Fruit fly (Drosophila melanogaster): ENCODE measurements around the gene CG14238.

CG14238 gene

dm6 chr3R:26478040-26478439 lies 20.0 kb downstream of the CG14238 start (continued):
- TF ChIP-seq CG31627 (GFP tag; optimal IDR thresholded peaks at IDR 0.05) (no peak), topi (GFP tag; optimal IDR thresholded peaks at IDR 0.05) (no peak), CG9139 (GFP tag; optimal IDR thresholded peaks at IDR 0.05) (no peak), pdm3 (GFP tag; optimal IDR thresholded peaks at IDR 0.05) (peak; percentile 9), salr (GFP tag; optimal IDR thresholded peaks at IDR 0.05) (no peak), CG1621 (tag; optimal IDR thresholded peaks at IDR 0.05) (no peak), CG6276 (GFP tag; optimal IDR thresholded peaks at IDR 0.05) (peak; percentile 34), CG16779 (tag; optimal IDR thresholded peaks at IDR 0.05) (no peak), acj6 (GFP tag; optimal IDR thresholded peaks at IDR 0.05) (no peak), Hr39 (GFP tag; optimal IDR thresholded peaks at IDR 0.05) (no peak), CG6163 (GFP tag; IDR thresholded peaks at IDR 0.05) (peak; percentile 71), Hr4 (GFP tag; optimal IDR thresholded peaks at IDR 0.05) (peak; percentile 30), net (GFP tag; optimal IDR thresholded peaks at IDR 0.05) (no peak), CG7368 (GFP tag; optimal IDR thresholded peaks at IDR 0.05) (no peak), Gug (GFP tag; IDR thresholded peaks at IDR 0.05) (peak; percentile 45; the same call in 1 of the 2 replicates), CG15336 (GFP tag; IDR thresholded peaks at IDR 0.05) (peak; percentile 72), esn (GFP tag; optimal IDR thresholded peaks at IDR 0.05) (no peak), spab (GFP tag; optimal IDR thresholded peaks at IDR 0.05) (no peak), Ets21C (GFP tag; optimal IDR thresholded peaks at IDR 0.05) (no peak), dsx (GFP tag; optimal IDR thresholded peaks at IDR 0.05; ENCODE audit: poor library complexity, severe bottlenecking) (no peak), lz (GFP tag; optimal IDR thresholded peaks at IDR 0.05) (no peak), svp (GFP tag) (no peak), Eip75B (GFP tag; optimal IDR thresholded peaks at IDR 0.05) (no peak), cyc (GFP tag; optimal IDR thresholded peaks at IDR 0.05) (no peak), Sox15 (GFP tag; optimal IDR thresholded peaks at IDR 0.05) (no peak), eg (GFP tag; IDR thresholded peaks at IDR 0.05) (peak; percentile 55; the same call in 2 of the 3 replicates), Eip78C (GFP tag) (peak; percentile 68)

dm6 chr3R:26478644-26479043 lies 20.6 kb downstream of the CG14238 start:
- no peak for TF ChIP-seq Sox15 (GFP tag; optimal IDR thresholded peaks at IDR 0.05)
- TF ChIP-seq CG6276 (GFP tag; optimal IDR thresholded peaks at IDR 0.05), result no peak
- TF ChIP-seq dac (GFP tag; optimal IDR thresholded peaks at IDR 0.05), result no peak
- no peak for TF ChIP-seq cyc (GFP tag; optimal IDR thresholded peaks at IDR 0.05)
- no peak for TF ChIP-seq Lpt (GFP tag; optimal IDR thresholded peaks at IDR 0.05)
- TF ChIP-seq CG6792 (GFP tag; optimal IDR thresholded peaks at IDR 0.05), result no peak
- no peak for TF ChIP-seq CG15336 (GFP tag; IDR thresholded peaks at IDR 0.05)
- no peak for TF ChIP-seq spab (GFP tag; optimal IDR thresholded peaks at IDR 0.05)

- TF ChIP-seq Ets21C (GFP tag; optimal IDR thresholded peaks at IDR 0.05) (no peak), Sox14 (GFP tag; optimal IDR thresholded peaks at IDR 0.05) (peak; percentile 48), esn (GFP tag; optimal IDR thresholded peaks at IDR 0.05) (no peak), Ets96B (tag; optimal IDR thresholded peaks at IDR 0.05) (peak; percentile 4), salr (GFP tag; optimal IDR thresholded peaks at IDR 0.05) (peak in 1 of 2 experiments; percentile 25), Gug (GFP tag; IDR thresholded peaks at IDR 0.05) (peak; percentile 32; the same call in 1 of the 2 replicates), CG16779 (tag; optimal IDR thresholded peaks at IDR 0.05) (no peak), Eip78C (GFP tag) (peak; percentile 81), Sox15 (GFP tag; optimal IDR thresholded peaks at IDR 0.05) (no peak), ss (GFP tag; optimal IDR thresholded peaks at IDR 0.05) (peak in 1 of 2 experiments; percentile 51), CG8119 (GFP tag; IDR thresholded peaks at IDR 0.05) (peak; percentile 68), Eip75B (GFP tag; optimal IDR thresholded peaks at IDR 0.05) (peak; percentile 38), CG10669 (GFP tag; optimal IDR thresholded peaks at IDR 0.05) (peak; percentile 49), CG6792 (GFP tag; optimal IDR thresholded peaks at IDR 0.05) (peak; percentile 6), CG11902 (GFP tag; optimal IDR thresholded peaks at IDR 0.05) (no peak), CG9139 (GFP tag; optimal IDR thresholded peaks at IDR 0.05) (no peak), svp (GFP tag) (peak; percentile 65), vri (GFP tag; optimal IDR thresholded peaks at IDR 0.05) (no peak), Met (GFP tag; optimal IDR thresholded peaks at IDR 0.05) (peak; percentile 9), cyc (GFP tag; optimal IDR thresholded peaks at IDR 0.05) (no peak), CG1621 (tag; optimal IDR thresholded peaks at IDR 0.05) (no peak), CG7368 (GFP tag; optimal IDR thresholded peaks at IDR 0.05) (peak; percentile 35), CG6854 (GFP tag; optimal IDR thresholded peaks at IDR 0.05) (no peak), CG6163 (GFP tag; IDR thresholded peaks at IDR 0.05) (peak; percentile 69), Hr39 (GFP tag; optimal IDR thresholded peaks at IDR 0.05) (no peak), Sox102F (GFP tag; optimal IDR thresholded peaks at IDR 0.05) (no peak), CG6276 (GFP tag; optimal IDR thresholded peaks at IDR 0.05) (peak; percentile 48), Eip93F (GFP tag; optimal IDR thresholded peaks at IDR 0.05) (no peak), fd59A (GFP tag; optimal IDR thresholded peaks at IDR 0.05) (no peak), fkh (GFP tag; optimal IDR thresholded peaks at IDR 0.05) (no peak), CG6808 (GFP tag; optimal IDR thresholded peaks at IDR 0.05) (no peak), Hr38 (GFP tag; optimal IDR thresholded peaks at IDR 0.05) (no peak), dsx (GFP tag; optimal IDR thresholded peaks at IDR 0.05; ENCODE audit: poor library complexity, severe bottlenecking) (no peak)
Measured at dm6 chr3R:26479208-26479607, 21.2 kb downstream of the CG14238 start.
